Fruit fly (Drosophila melanogaster) whole organism, prepupa: Measurements from ENCODE around the gene Snx27.

Experiments
- CG10631 ChIP-seq: fragments of 200-800 bp; sonication (Bioruptor generic); optimal IDR thresholded peaks from 2 replicates; lab custom pipeline; 2016; ENCODE audit warnings: missing biosample characterization, missing genetic modification characterization
- CG10669 ChIP-seq: fragments of 200-800 bp; sonication (Bioruptor generic); optimal IDR thresholded peaks from 3 replicates; lab custom pipeline; 2018; ENCODE audit warnings: missing biosample characterization, mild to moderate bottlenecking, missing genetic modification characterization, moderate library complexity
- CG11294 ChIP-seq: fragments of 200-800 bp; sonication (Bioruptor generic); IDR thresholded peaks from 2 replicates; pipeline ENCODE4 v1.3.6; 2022; ENCODE audit warnings: missing biosample characterization, missing genetic modification characterization
- CG11762 ChIP-seq: fragments of 200-800 bp; sonication (Bioruptor generic); optimal IDR thresholded peaks from 3 replicates; lab custom pipeline; 2016; ENCODE audit warnings: missing biosample characterization, missing genetic modification characterization; ENCODE audit not compliant: insufficient read depth
- CG11902 ChIP-seq: fragments of 200-800 bp; sonication (Bioruptor generic); optimal IDR thresholded peaks from 3 replicates; lab custom pipeline; 2016; ENCODE audit warnings: missing biosample characterization, missing genetic modification characterization
- CG1621 ChIP-seq: fragments of 200-800 bp; sonication (Bioruptor generic); optimal IDR thresholded peaks from 3 replicates; lab custom pipeline; 2018; ENCODE audit warnings: missing biosample characterization, mild to moderate bottlenecking, missing genetic modification characterization
- CG16779 ChIP-seq: fragments of 200-800 bp; sonication (Bioruptor generic); optimal IDR thresholded peaks from 3 replicates; lab custom pipeline; 2017; ENCODE audit warnings: missing biosample characterization, mild to moderate bottlenecking, missing genetic modification characterization
- CG3032 ChIP-seq: fragments of 200-800 bp; optimal IDR thresholded peaks from 2 replicates; lab custom pipeline; 2019; ENCODE audit warnings: missing biosample characterization, mild to moderate bottlenecking, missing genetic modification characterization, moderate library complexity
- CG31627 ChIP-seq: fragments of 200-800 bp; sonication (Bioruptor generic); optimal IDR thresholded peaks from 3 replicates; lab custom pipeline; 2016; ENCODE audit warnings: missing biosample characterization, missing genetic modification characterization
- CG4318 ChIP-seq: fragments of 200-800 bp; sonication (Bioruptor generic); optimal IDR thresholded peaks from 3 replicates; lab custom pipeline; 2017; ENCODE audit warnings: missing biosample characterization, mild to moderate bottlenecking, missing genetic modification characterization
- CG6163 ChIP-seq: fragments of 200-800 bp; sonication (Bioruptor generic); IDR thresholded peaks from 3 replicates; pipeline ENCODE4 v1.3.6; 2022; ENCODE audit warnings: missing biosample characterization, missing genetic modification characterization
- CG6276 ChIP-seq: fragments of 200-800 bp; sonication (Bioruptor generic); optimal IDR thresholded peaks from 2 replicates; lab custom pipeline; 2017; ENCODE audit warnings: missing biosample characterization, mild to moderate bottlenecking, missing genetic modification characterization
- CG6792 ChIP-seq: fragments of 200-800 bp; sonication (Bioruptor generic); optimal IDR thresholded peaks from 3 replicates; lab custom pipeline; 2016; ENCODE audit warnings: missing biosample characterization, missing genetic modification characterization
- CG6808 ChIP-seq: fragments of 200-800 bp; sonication (Bioruptor generic); optimal IDR thresholded peaks from 3 replicates; lab custom pipeline; 2017; ENCODE audit warnings: missing biosample characterization, missing genetic modification characterization, mild to moderate bottlenecking, moderate library complexity, missing genetic modification reagents
- CG6854 ChIP-seq: fragments of 200-800 bp; sonication (Bioruptor generic); optimal IDR thresholded peaks from 2 replicates; lab custom pipeline; 2017; ENCODE audit warnings: missing biosample characterization, mild to moderate bottlenecking, missing genetic modification characterization
- CG7368 ChIP-seq: fragments of 200-800 bp; sonication (Bioruptor generic); optimal IDR thresholded peaks from 3 replicates; lab custom pipeline; 2016; ENCODE audit warnings: missing biosample characterization, missing genetic modification characterization
- CG8119 ChIP-seq: fragments of 200-800 bp; sonication (Bioruptor generic); IDR thresholded peaks from 3 replicates; pipeline ENCODE4 v1.3.6; 2022; ENCODE audit warnings: missing biosample characterization, missing genetic modification characterization
- CG8632 ChIP-seq: fragments of 200-800 bp; sonication (Bioruptor generic); optimal IDR thresholded peaks from 3 replicates; lab custom pipeline; 2016; ENCODE audit warnings: missing biosample characterization, missing genetic modification characterization
- Eip75B ChIP-seq: fragments of 200-800 bp; sonication (Bioruptor generic); optimal IDR thresholded peaks from 3 replicates; lab custom pipeline; 2016; ENCODE audit warnings: missing biosample characterization, missing genetic modification characterization
- Eip93F ChIP-seq: fragments of 200-800 bp; sonication (Bioruptor generic); optimal IDR thresholded peaks from 2 replicates; lab custom pipeline; 2016; ENCODE audit warnings: missing biosample characterization, mild to moderate bottlenecking, missing genetic modification characterization
- Ets21C ChIP-seq: fragments of 200-800 bp; sonication (Bioruptor generic); optimal IDR thresholded peaks from 3 replicates; lab custom pipeline; 2016; ENCODE audit warnings: missing biosample characterization, missing genetic modification characterization
- Gug ChIP-seq: fragments of 200-800 bp; sonication (Bioruptor generic); IDR thresholded peaks from 2 replicates; pipeline ENCODE4 v1.3.6; 2022; ENCODE audit warnings: missing biosample characterization, missing genetic modification characterization
- Hr38 ChIP-seq: sonication (Bioruptor generic); optimal IDR thresholded peaks from 2 replicates; lab custom pipeline; 2016; ENCODE audit warnings: missing biosample characterization, missing genetic modification characterization
- Hr4 ChIP-seq: fragments of 200-800 bp; sonication (Bioruptor generic); optimal IDR thresholded peaks from 3 replicates; lab custom pipeline; 2016; ENCODE audit warnings: missing biosample characterization, missing genetic modification characterization
- Lpt ChIP-seq: fragments of 200-800 bp; sonication (Bioruptor generic); optimal IDR thresholded peaks from 3 replicates; lab custom pipeline; 2016; ENCODE audit warnings: missing biosample characterization, missing genetic modification characterization
- Met ChIP-seq: fragments of 200-800 bp; sonication (Bioruptor generic); optimal IDR thresholded peaks from 3 replicates; lab custom pipeline; 2016; ENCODE audit warnings: missing biosample characterization, missing genetic modification characterization
- OdsH ChIP-seq: fragments of 200-800 bp; sonication (Bioruptor generic); optimal IDR thresholded peaks from 3 replicates; lab custom pipeline; 2016; ENCODE audit warnings: missing biosample characterization, missing genetic modification characterization
- Smox ChIP-seq: fragments of 200-800 bp; sonication (Bioruptor generic); optimal IDR thresholded peaks from 3 replicates; lab custom pipeline; 2016; ENCODE audit warnings: missing biosample characterization, missing genetic modification characterization
- Sox102F ChIP-seq: fragments of 200-800 bp; sonication (Bioruptor generic); optimal IDR thresholded peaks from 2 replicates; lab custom pipeline; 2016; ENCODE audit warnings: missing biosample characterization, mild to moderate bottlenecking, missing genetic modification characterization
- Sox14 ChIP-seq: fragments of 200-800 bp; sonication (Bioruptor generic); optimal IDR thresholded peaks from 3 replicates; lab custom pipeline; 2016; ENCODE audit warnings: missing biosample characterization, missing genetic modification characterization
- Sox15 ChIP-seq: fragments of 200-800 bp; sonication (Bioruptor generic); optimal IDR thresholded peaks from 3 replicates; lab custom pipeline; 2016; ENCODE audit warnings: missing biosample characterization, missing genetic modification characterization
- achi ChIP-seq: fragments of 200-800 bp; sonication (Bioruptor generic); optimal IDR thresholded peaks from 3 replicates; lab custom pipeline; 2016; ENCODE audit warnings: missing biosample characterization, missing genetic modification characterization
- dac ChIP-seq: fragments of 200-800 bp; sonication (Bioruptor generic); optimal IDR thresholded peaks from 2 replicates; lab custom pipeline; 2017; ENCODE audit warnings: missing biosample characterization, mild to moderate bottlenecking, missing genetic modification characterization
- dsx ChIP-seq: fragments of 200-800 bp; optimal IDR thresholded peaks from 3 replicates; lab custom pipeline; 2019; ENCODE audit warnings: missing biosample characterization, mild to moderate bottlenecking, missing genetic modification characterization, moderate library complexity; ENCODE audit not compliant: poor library complexity, severe bottlenecking
- eg ChIP-seq: fragments of 200-800 bp; sonication (Bioruptor generic); IDR thresholded peaks from 3 replicates; pipeline ENCODE4 v1.3.6; 2022; ENCODE audit warnings: missing biosample characterization, missing genetic modification characterization
- esn ChIP-seq: fragments of 200-800 bp; sonication (Bioruptor generic); optimal IDR thresholded peaks from 2 replicates; lab custom pipeline; 2016; ENCODE audit warnings: missing biosample characterization, mild to moderate bottlenecking, missing genetic modification characterization, moderate library complexity
- fd59A ChIP-seq: fragments of 200-800 bp; sonication (Bioruptor generic); optimal IDR thresholded peaks from 2 replicates; lab custom pipeline; 2017; ENCODE audit warnings: missing biosample characterization, mild to moderate bottlenecking, missing genetic modification characterization, missing genetic modification reagents
- fd85E ChIP-seq: fragments of 200-800 bp; sonication (Bioruptor generic); optimal IDR thresholded peaks from 3 replicates; lab custom pipeline; 2016; ENCODE audit warnings: missing biosample characterization, missing genetic modification characterization
- fkh ChIP-seq: fragments of 200-800 bp; sonication (Bioruptor generic); optimal IDR thresholded peaks from 3 replicates; lab custom pipeline; 2017; ENCODE audit warnings: missing biosample characterization, mild to moderate bottlenecking, missing genetic modification characterization, moderate library complexity
- lz ChIP-seq: fragments of 200-800 bp; sonication (Bioruptor generic); optimal IDR thresholded peaks from 3 replicates; lab custom pipeline; 2016; ENCODE audit warnings: missing biosample characterization, missing genetic modification characterization
- net ChIP-seq: fragments of 200-800 bp; sonication (Bioruptor generic); optimal IDR thresholded peaks from 3 replicates; lab custom pipeline; 2016; ENCODE audit warnings: missing biosample characterization, missing genetic modification characterization
- pdm3 ChIP-seq: fragments of 200-800 bp; sonication (Bioruptor generic); optimal IDR thresholded peaks from 3 replicates; lab custom pipeline; 2016; ENCODE audit warnings: missing biosample characterization, missing genetic modification characterization
- ss ChIP-seq, 2 experiments: fragments of 200-800 bp; sonication (Bioruptor generic); optimal IDR thresholded peaks; 2 replicates in 1 of 2; 3 replicates in 1 of 2; lab custom pipeline; 2017 to 2018; ENCODE audit warnings: mild to moderate bottlenecking in 2 of 2, missing biosample characterization in 2 of 2, missing genetic modification characterization in 2 of 2, moderate library complexity in 1 of 2
- svp ChIP-seq: fragments of 200-800 bp; sonication (Bioruptor generic); peaks from one replicate; lab custom pipeline; 2016; ENCODE audit warnings: missing biosample characterization, missing genetic modification characterization
- vri ChIP-seq: fragments of 200-800 bp; sonication (Bioruptor generic); optimal IDR thresholded peaks from 3 replicates; lab custom pipeline; 2016; ENCODE audit warnings: missing biosample characterization, mild to moderate bottlenecking, missing genetic modification characterization

The Snx27 gene

dm6 chrX:5698087-5698727 is 39.6 kb downstream of the Snx27 start, which contains the start of gene AdamTS-B (continued):
- peak; percentile 80 for TF ChIP-seq CG8119 (GFP tag; lab: Robert Waterston, UW)
- TF ChIP-seq Hr38 (GFP tag; lab: Kevin White, UChicago) = no peak
- peak; percentile 70 for TF ChIP-seq fd59A (GFP tag; lab: Kevin White, UChicago)
- peak; percentile 77 for TF ChIP-seq Met (GFP tag; lab: Kevin White, UChicago)
- TF ChIP-seq CG11294 = peak; percentile 60; the same call in 1 of the 2 replicates
- peak; percentile 80 for TF ChIP-seq CG6276 (GFP tag; lab: Kevin White, UChicago)
- peak; percentile 57 for TF ChIP-seq CG10631 (GFP tag; lab: Kevin White, UChicago)
- TF ChIP-seq CG31627 (GFP tag; lab: Kevin White, UChicago) = peak; percentile 55
- peak; percentile 57 for TF ChIP-seq dsx (GFP tag; lab: Kevin White, UChicago)
- TF ChIP-seq CG6792 (GFP tag; lab: Kevin White, UChicago) = peak; percentile 62
- TF ChIP-seq Eip75B = peak; percentile 76
- peak; percentile 70 for TF ChIP-seq Smox (GFP tag; lab: Kevin White, UChicago)
- peak; percentile 48 for TF ChIP-seq net (GFP tag; lab: Kevin White, UChicago)
- no peak for TF ChIP-seq ss (GFP tag; optimal IDR thresholded peaks at IDR 0.05; lab: Kevin White, UChicago)
- TF ChIP-seq achi (GFP tag; lab: Kevin White, UChicago) = peak; percentile 71
- TF ChIP-seq CG4318 (GFP tag; lab: Kevin White, UChicago) = peak; percentile 59
- peak; percentile 73 for TF ChIP-seq CG16779
- TF ChIP-seq CG11902 (GFP tag; lab: Kevin White, UChicago) = peak; percentile 29
- TF ChIP-seq Hr4 = peak; percentile 69
- TF ChIP-seq Sox15 (GFP tag; lab: Kevin White, UChicago) = peak; percentile 46
- peak; percentile 69; the same call in 2 of the 3 replicates for TF ChIP-seq eg
- peak; percentile 73 for TF ChIP-seq CG10669 (GFP tag; lab: Kevin White, UChicago)
- TF ChIP-seq dac = peak; percentile 46
- TF ChIP-seq CG6808 (GFP tag; lab: Kevin White, UChicago) = peak; percentile 78
- TF ChIP-seq Sox14 = peak; percentile 44
- peak; percentile 26 for TF ChIP-seq Ets21C
- TF ChIP-seq lz (GFP tag; lab: Kevin White, UChicago) = peak; percentile 74

- TF ChIP-seq CG3032 (tag; lab: Kevin White, UChicago) (peak; percentile 74), esn (GFP tag; lab: Kevin White, UChicago) (peak; percentile 98), fd85E (GFP tag; lab: Kevin White, UChicago) (peak; percentile 94), CG8632 (peak; percentile 95), fkh (GFP tag; lab: Kevin White, UChicago) (peak; percentile 67), Hr4 (peak; percentile 97), Lpt (GFP tag; lab: Kevin White, UChicago) (peak; percentile 94), Sox102F (GFP tag; lab: Kevin White, UChicago) (peak; percentile 97), CG1621 (tag; lab: Kevin White, UChicago) (peak; percentile 96), dac (peak; percentile 96), vri (GFP tag; lab: Kevin White, UChicago) (peak; percentile 96), CG8119 (GFP tag; lab: Robert Waterston, UW) (peak; percentile 94), eg (peak; percentile 97), CG16779 (peak; percentile 95), CG6276 (GFP tag; lab: Kevin White, UChicago) (peak; percentile 94), Eip93F (peak; percentile 95), Met (GFP tag; lab: Kevin White, UChicago) (peak; percentile 97), svp (GFP tag; lab: Kevin White, UChicago) (peak; percentile 99), CG11762 (GFP tag; lab: Kevin White, UChicago) (peak; percentile 97), CG10631 (GFP tag; lab: Kevin White, UChicago) (peak; percentile 97), Gug (GFP tag; lab: Robert Waterston, UW) (peak; percentile 93), Ets21C (peak; percentile 96), CG31627 (GFP tag; lab: Kevin White, UChicago) (peak; percentile 98), OdsH (GFP tag; lab: Kevin White, UChicago) (peak; percentile 96), CG4318 (GFP tag; lab: Kevin White, UChicago) (peak; percentile 94), Eip75B (peak; percentile 98), lz (GFP tag; lab: Kevin White, UChicago) (peak; percentile 98), CG7368 (GFP tag; lab: Kevin White, UChicago) (peak; percentile 99), Hr38 (GFP tag; lab: Kevin White, UChicago) (peak; percentile 66), CG6792 (GFP tag; lab: Kevin White, UChicago) (peak; percentile 98), pdm3 (GFP tag; lab: Kevin White, UChicago) (peak; percentile 98), CG6163 (peak; percentile 99), CG6854 (GFP tag; lab: Kevin White, UChicago) (peak; percentile 95), Sox15 (GFP tag; lab: Kevin White, UChicago) (peak; percentile 96), CG11902 (GFP tag; lab: Kevin White, UChicago) (peak; percentile 96), Smox (GFP tag; lab: Kevin White, UChicago) (peak; percentile 97)
Observed at dm6 chrX:5696436-5697022, 41.3 kb downstream of the Snx27 start.
